Worm (Caenorhabditis elegans) whole organism, late embryonic: ENCODE results near the gene C34D10.1.

Experiments
- C08G9.2 ChIP-seq: sonication (generic microtip); optimal IDR thresholded peaks from 2 replicates; lab custom pipeline; 2016; ENCODE audit warnings: mild to moderate bottlenecking, missing genetic modification characterization, moderate library complexity, missing compliant biosample characterization
- F13H6.1 ChIP-seq: sonication (generic microtip); optimal IDR thresholded peaks from 2 replicates; lab custom pipeline; 2016; ENCODE audit warnings: missing genetic modification characterization, missing compliant biosample characterization
- K02D7.2 ChIP-seq: sonication (generic microtip); optimal IDR thresholded peaks from 2 replicates; lab custom pipeline; 2017; ENCODE audit warnings: mild to moderate bottlenecking, missing genetic modification characterization, missing compliant biosample characterization
- Y22D7AL.16 ChIP-seq: sonication (generic microtip); optimal IDR thresholded peaks from 2 replicates; lab custom pipeline; 2016; ENCODE audit warnings: missing genetic modification characterization, missing compliant biosample characterization
- ama-1 ChIP-seq: fragments of 150-350 bp; optimal IDR thresholded peaks from 2 replicates; lab custom pipeline; 2014
- ceh-14 ChIP-seq: sonication (generic microtip); optimal IDR thresholded peaks from 2 replicates; lab custom pipeline; 2016; ENCODE audit warnings: missing genotype, missing genetic modification characterization, missing compliant biosample characterization
- ceh-18 ChIP-seq: sonication (generic microtip); optimal IDR thresholded peaks from 2 replicates; lab custom pipeline; 2016; ENCODE audit warnings: missing genetic modification characterization, missing compliant biosample characterization
- ceh-22 ChIP-seq: sonication (generic microtip); optimal IDR thresholded peaks from 2 replicates; lab custom pipeline; 2017; ENCODE audit warnings: missing biosample characterization, missing genetic modification characterization
- ceh-30 ChIP-seq: fragments of 150-350 bp; optimal IDR thresholded peaks from 2 replicates; lab custom pipeline; 2014; ENCODE audit warnings: missing biosample characterization, missing genetic modification characterization
- ceh-31 ChIP-seq: sonication (generic microtip); optimal IDR thresholded peaks from 2 replicates; lab custom pipeline; 2016; ENCODE audit warnings: missing genetic modification characterization, missing compliant biosample characterization
- ceh-34 ChIP-seq: sonication (generic microtip); optimal IDR thresholded peaks from 2 replicates; lab custom pipeline; 2016; ENCODE audit warnings: mild to moderate bottlenecking, missing genetic modification characterization, missing compliant biosample characterization
- ceh-48 ChIP-seq: sonication (generic microtip); optimal IDR thresholded peaks from 2 replicates; lab custom pipeline; 2016; ENCODE audit warnings: missing genetic modification characterization, inconsistent platforms, missing compliant biosample characterization
- ceh-6 ChIP-seq: fragments of 200-800 bp; sonication (Bioruptor generic); optimal IDR thresholded peaks from 2 replicates; lab custom pipeline; 2018; ENCODE audit warnings: mild to moderate bottlenecking, missing genetic modification characterization, missing compliant biosample characterization
- ceh-9 ChIP-seq: sonication (generic microtip); optimal IDR thresholded peaks from 2 replicates; lab custom pipeline; 2016; ENCODE audit warnings: mild to moderate bottlenecking, missing genetic modification characterization, inconsistent platforms, missing compliant biosample characterization
- dmd-4 ChIP-seq: sonication (generic microtip); optimal IDR thresholded peaks from 2 replicates; lab custom pipeline; 2016; ENCODE audit warnings: borderline replicate concordance, missing genetic modification characterization, missing compliant biosample characterization
- dve-1 ChIP-seq: sonication (generic microtip); optimal IDR thresholded peaks from 2 replicates; lab custom pipeline; 2017; ENCODE audit warnings: antibody characterized with exemption, mild to moderate bottlenecking, missing genetic modification characterization, missing compliant biosample characterization
- elt-2 ChIP-seq: sonication (generic microtip); optimal IDR thresholded peaks from 2 replicates; lab custom pipeline; 2016; ENCODE audit warnings: missing genetic modification reagents, missing genetic modification characterization, missing compliant biosample characterization
- eyg-1 ChIP-seq: sonication (generic microtip); optimal IDR thresholded peaks from 2 replicates; lab custom pipeline; 2016; ENCODE audit warnings: missing genotype, missing genetic modification characterization, missing compliant biosample characterization
- fax-1 ChIP-seq: sonication (generic microtip); optimal IDR thresholded peaks from 2 replicates; lab custom pipeline; 2016; ENCODE audit warnings: missing genotype, missing genetic modification characterization, missing compliant biosample characterization
- fkh-6 ChIP-seq: sonication (generic microtip); optimal IDR thresholded peaks from 2 replicates; lab custom pipeline; 2016; ENCODE audit warnings: missing genetic modification characterization, missing compliant biosample characterization
- hlh-13 ChIP-seq: fragments of 200-800 bp; sonication (Bioruptor generic); optimal IDR thresholded peaks from 2 replicates; lab custom pipeline; 2018; ENCODE audit warnings: mild to moderate bottlenecking, missing genetic modification characterization, missing compliant biosample characterization
- hlh-30 ChIP-seq: sonication (generic microtip); optimal IDR thresholded peaks from 2 replicates; lab custom pipeline; 2017; ENCODE audit warnings: antibody characterized with exemption, missing genetic modification characterization, missing compliant biosample characterization; ENCODE audit not compliant: insufficient read depth
- hlh-6 ChIP-seq: sonication (generic microtip); optimal IDR thresholded peaks from 2 replicates; lab custom pipeline; 2016; ENCODE audit warnings: missing genotype, missing genetic modification characterization, missing compliant biosample characterization
- hlh-8 ChIP-seq: sonication (generic microtip); optimal IDR thresholded peaks from 2 replicates; lab custom pipeline; 2016; ENCODE audit warnings: missing genotype, missing genetic modification characterization, missing compliant biosample characterization
- lim-6 ChIP-seq: sonication (generic microtip); optimal IDR thresholded peaks from 2 replicates; lab custom pipeline; 2016; ENCODE audit warnings: missing genetic modification characterization, missing compliant biosample characterization
- mec-3 ChIP-seq: sonication (generic microtip); optimal IDR thresholded peaks from 2 replicates; lab custom pipeline; 2016; ENCODE audit warnings: borderline replicate concordance, missing genetic modification characterization, missing compliant biosample characterization
- odd-2 ChIP-seq: sonication (generic microtip); optimal IDR thresholded peaks from 2 replicates; lab custom pipeline; 2017; ENCODE audit warnings: antibody characterized with exemption, mild to moderate bottlenecking, missing genetic modification characterization, missing compliant biosample characterization
- pag-3 ChIP-seq: sonication (generic microtip); optimal IDR thresholded peaks from 2 replicates; lab custom pipeline; 2016; ENCODE audit warnings: missing compliant biosample characterization, missing genetic modification characterization, borderline replicate concordance
- pat-9 ChIP-seq: fragments of 200-800 bp; sonication (Bioruptor generic); optimal IDR thresholded peaks from 2 replicates; lab custom pipeline; 2018; ENCODE audit warnings: mild to moderate bottlenecking, missing genetic modification characterization, moderate library complexity, missing compliant biosample characterization
- pax-1 ChIP-seq: fragments of 150-350 bp; optimal IDR thresholded peaks from 2 replicates; lab custom pipeline; 2014; ENCODE audit warnings: missing biosample characterization, missing genetic modification characterization
- pha-2 ChIP-seq: sonication (generic microtip); optimal IDR thresholded peaks from 2 replicates; lab custom pipeline; 2017; ENCODE audit warnings: mild to moderate bottlenecking, missing genetic modification characterization, missing compliant biosample characterization
- pha-4 ChIP-seq: fragments of 150-350 bp; optimal IDR thresholded peaks from 2 replicates; lab custom pipeline; 2018; ENCODE audit warnings: missing biosample characterization, missing genetic modification reagents, missing genetic modification characterization
- ref-2 ChIP-seq: sonication (generic microtip); optimal IDR thresholded peaks from 2 replicates; lab custom pipeline; 2016; ENCODE audit warnings: missing genetic modification characterization, missing compliant biosample characterization
- rnt-1 ChIP-seq: sonication (generic microtip); optimal IDR thresholded peaks from 2 replicates; lab custom pipeline; 2016; ENCODE audit warnings: missing genetic modification characterization, missing compliant biosample characterization
- sdc-2 ChIP-seq: sonication (generic microtip); optimal IDR thresholded peaks from 2 replicates; lab custom pipeline; 2016; ENCODE audit warnings: missing genotype, missing genetic modification characterization, missing compliant biosample characterization
- sox-2 ChIP-seq: fragments of 200-800 bp; sonication (Bioruptor generic); IDR thresholded peaks from 2 replicates; pipeline ENCODE4 v1.3.6; 2022; ENCODE audit warnings: missing genetic modification reagents, missing genetic modification characterization, missing compliant biosample characterization
- sox-4 ChIP-seq: sonication (generic microtip); optimal IDR thresholded peaks from 2 replicates; lab custom pipeline; 2017; ENCODE audit warnings: mild to moderate bottlenecking, missing genetic modification characterization, inconsistent platforms, missing compliant biosample characterization
- syd-9 ChIP-seq: sonication (generic microtip); optimal IDR thresholded peaks from 2 replicates; lab custom pipeline; 2016; ENCODE audit warnings: mild to moderate bottlenecking, missing genetic modification characterization, moderate library complexity, missing compliant biosample characterization
- ttx-3 ChIP-seq: sonication (generic microtip); optimal IDR thresholded peaks from 2 replicates; lab custom pipeline; 2016; ENCODE audit warnings: missing genetic modification reagents, missing genetic modification characterization, missing compliant biosample characterization
- unc-3 ChIP-seq, 2 experiments: fragments of 200-800 bp in 1 of 2; sonication (Bioruptor generic) in 1 of 2; sonication (generic microtip) in 1 of 2; conservative IDR thresholded peaks in 1 of 2; optimal IDR thresholded peaks in 1 of 2; 2 replicates each; pipeline versions ENCODE4 v1.3.6 to Lab custom; 2016 to 2022; ENCODE audit warnings: missing compliant biosample characterization in 2 of 2, missing genetic modification characterization in 2 of 2, missing genetic modification reagents in 1 of 2
- unc-42 ChIP-seq: sonication (generic microtip); optimal IDR thresholded peaks from 2 replicates; lab custom pipeline; 2016; ENCODE audit warnings: missing genotype, missing genetic modification characterization, missing compliant biosample characterization
- zip-5 ChIP-seq: sonication (generic microtip); optimal IDR thresholded peaks from 2 replicates; lab custom pipeline; 2016; ENCODE audit warnings: missing genetic modification characterization, missing compliant biosample characterization
- ztf-16 ChIP-seq: sonication (generic microtip); optimal IDR thresholded peaks from 2 replicates; lab custom pipeline; 2017; ENCODE audit warnings: missing genetic modification characterization, missing compliant biosample characterization

The C34D10.1 gene

DNA sequence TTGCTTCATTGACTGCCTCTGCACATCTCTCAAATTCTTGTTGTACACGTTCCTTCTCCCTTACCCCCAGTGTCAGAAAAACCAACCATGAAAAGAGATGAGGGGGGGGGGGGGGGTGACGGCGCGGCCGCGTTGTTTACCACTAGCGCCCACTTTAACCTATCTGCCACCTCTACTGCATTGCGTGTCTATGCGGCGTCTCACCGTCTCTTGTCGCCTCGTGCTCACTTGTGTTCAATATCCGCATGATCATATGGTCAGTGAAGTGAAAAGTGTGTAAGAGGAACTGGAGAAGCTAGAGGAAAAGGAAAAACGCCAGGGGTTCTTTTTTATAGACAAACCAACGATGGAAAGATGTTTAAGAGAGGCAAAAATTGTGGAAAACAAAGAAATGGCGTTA lies 9.6 kb upstream of the C34D10.1 start (continued):
- TF ChIP-seq ztf-16 (no peak), hlh-6 (tag; lab: Kevin White, UChicago) (no peak), pha-2 (tag; lab: Kevin White, UChicago) (no peak), sdc-2 (tag; lab: Kevin White, UChicago) (peak; percentile 37), ceh-34 (peak; percentile 24), ceh-48 (tag; lab: Kevin White, UChicago) (no peak), pax-1 (tag; lab: Kevin White, UChicago) (no peak), unc-3 (GFP tag; conservative IDR thresholded peaks at IDR 0.05; lab: Robert Waterston, UW) (no peak), unc-3 (tag; optimal IDR thresholded peaks at IDR 0.05; lab: Kevin White, UChicago) (no peak), pag-3 (tag; lab: Kevin White, UChicago) (no peak), mec-3 (tag; lab: Kevin White, UChicago) (no peak), fkh-6 (tag; lab: Kevin White, UChicago) (no peak), ceh-30 (tag; lab: Kevin White, UChicago) (no peak), ceh-18 (tag; lab: Kevin White, UChicago) (peak; percentile 82), rnt-1 (no peak), eyg-1 (tag; lab: Kevin White, UChicago) (no peak)

ce11 chrX:8021609-8022008 lies 7.7 kb upstream of the C34D10.1 start:
- TF ChIP-seq zip-5 (no peak), pha-2 (tag; lab: Kevin White, UChicago) (no peak), ceh-31 (peak; percentile 44), rnt-1 (no peak), ceh-9 (tag; lab: Kevin White, UChicago) (no peak), unc-3 (GFP tag; conservative IDR thresholded peaks at IDR 0.05; lab: Robert Waterston, UW) (no peak), unc-3 (tag; optimal IDR thresholded peaks at IDR 0.05; lab: Kevin White, UChicago) (no peak), mec-3 (tag; lab: Kevin White, UChicago) (no peak), elt-2 (no peak), ceh-30 (tag; lab: Kevin White, UChicago) (no peak), dmd-4 (no peak), pat-9 (no peak), ceh-6 (GFP tag; lab: Kevin White, UChicago) (no peak), pax-1 (tag; lab: Kevin White, UChicago) (no peak), fax-1 (tag; lab: Kevin White, UChicago) (no peak), sox-4 (no peak), dve-1 (no peak), ceh-18 (tag; lab: Kevin White, UChicago) (peak; percentile 78), K02D7.2 (tag; lab: Kevin White, UChicago) (no peak), ttx-3 (tag; lab: Kevin White, UChicago) (no peak), ceh-48 (tag; lab: Kevin White, UChicago) (no peak), F13H6.1 (no peak), unc-42 (peak; percentile 35), C08G9.2 (tag; lab: Kevin White, UChicago) (peak; percentile 5), lim-6 (tag; lab: Kevin White, UChicago) (no peak), hlh-8 (tag; lab: Kevin White, UChicago) (no peak), syd-9 (tag; lab: Kevin White, UChicago) (no peak), ceh-34 (no peak), ref-2 (tag; lab: Kevin White, UChicago) (peak; percentile 4), sdc-2 (tag; lab: Kevin White, UChicago) (no peak), hlh-13 (no peak), ceh-14 (tag; lab: Kevin White, UChicago) (no peak), ama-1 (lab: Kevin White, UChicago) (no peak), sox-2 (GFP tag; lab: Robert Waterston, UW) (no peak), odd-2 (no peak), ceh-22 (tag; lab: Kevin White, UChicago) (no peak), Y22D7AL.16 (tag; lab: Kevin White, UChicago) (no peak), pha-4 (tag; lab: Kevin White, UChicago) (no peak), hlh-30 (tag; lab: Kevin White, UChicago) (peak; percentile 81)
